Fruit fly (Drosophila melanogaster) whole organism, adult: ENCODE data around the gene beat-IIb.

Source experiments
- CG11617 ChIP-seq: fragments of 200-800 bp; sonication (Bioruptor generic); optimal IDR thresholded peaks from 2 replicates; lab custom pipeline; 2017; ENCODE audit warnings: mild to moderate bottlenecking, missing biosample characterization, missing genetic modification reagents, missing genetic modification characterization
- CG12768 ChIP-seq: fragments of 200-800 bp; sonication (Bioruptor generic); optimal IDR thresholded peaks from 2 replicates; lab custom pipeline; 2017; ENCODE audit warnings: missing biosample characterization, missing genetic modification characterization, mild to moderate bottlenecking, moderate library complexity, missing genetic modification reagents
- CG14711 ChIP-seq: fragments of 200-800 bp; sonication (Bioruptor generic); optimal IDR thresholded peaks from 2 replicates; lab custom pipeline; 2018; ENCODE audit warnings: missing biosample characterization, mild to moderate bottlenecking, missing genetic modification characterization, moderate library complexity
- CG1620 ChIP-seq: fragments of 200-800 bp; sonication (Bioruptor generic); optimal IDR thresholded peaks from 2 replicates; lab custom pipeline; 2016; ENCODE audit warnings: missing biosample characterization, missing genetic modification characterization
- CG33017 ChIP-seq: fragments of 200-800 bp; sonication (Bioruptor generic); optimal IDR thresholded peaks from 2 replicates; lab custom pipeline; 2018; ENCODE audit warnings: missing biosample characterization, mild to moderate bottlenecking, missing genetic modification characterization, moderate library complexity
- CG5204 ChIP-seq: fragments of 200-800 bp; sonication (Bioruptor generic); optimal IDR thresholded peaks from 2 replicates; lab custom pipeline; 2016; ENCODE audit warnings: missing biosample characterization, missing genetic modification characterization
- CG7045 ChIP-seq: fragments of 200-800 bp; sonication (Bioruptor generic); optimal IDR thresholded peaks from 2 replicates; lab custom pipeline; 2017; ENCODE audit warnings: missing biosample characterization, mild to moderate bottlenecking, missing genetic modification characterization
- CG7101 ChIP-seq: fragments of 200-800 bp; sonication (Bioruptor generic); optimal IDR thresholded peaks from 2 replicates; lab custom pipeline; 2018; ENCODE audit warnings: missing biosample characterization, mild to moderate bottlenecking, missing genetic modification characterization, moderate library complexity
- Crg-1 ChIP-seq: fragments of 200-800 bp; sonication (Bioruptor generic); optimal IDR thresholded peaks from 2 replicates; lab custom pipeline; 2016; ENCODE audit warnings: missing biosample characterization, missing genetic modification characterization
- Hr96 ChIP-seq: fragments of 200-800 bp; sonication (Bioruptor generic); optimal IDR thresholded peaks from 2 replicates; lab custom pipeline; 2016; ENCODE audit warnings: missing biosample characterization, missing genetic modification characterization
- Mnt ChIP-seq: fragments of 200-800 bp; sonication (Bioruptor generic); optimal IDR thresholded peaks from 2 replicates; lab custom pipeline; 2016; ENCODE audit warnings: missing biosample characterization, mild to moderate bottlenecking, missing genetic modification characterization
- bab1 ChIP-seq: fragments of 200-800 bp; sonication (Bioruptor generic); optimal IDR thresholded peaks from 3 replicates; lab custom pipeline; 2019; ENCODE audit warnings: missing biosample characterization, mild to moderate bottlenecking, missing genetic modification characterization, moderate library complexity
- cic ChIP-seq: fragments of 200-800 bp; sonication (Bioruptor generic); optimal IDR thresholded peaks from 2 replicates; lab custom pipeline; 2017; ENCODE audit warnings: missing biosample characterization, mild to moderate bottlenecking, missing genetic modification characterization, moderate library complexity
- cnc ChIP-seq, 2 experiments: fragments of >200 bp; optimal IDR thresholded peaks; 2 replicates each; lab custom pipeline; 2017
- kay ChIP-seq: fragments of 200-800 bp; sonication (Bioruptor generic); peaks from one replicate; lab custom pipeline; 2016; ENCODE audit warnings: missing biosample characterization, missing genetic modification characterization, borderline replicate concordance
- ovo ChIP-seq: fragments of 200-800 bp; sonication (Bioruptor generic); optimal IDR thresholded peaks from 2 replicates; lab custom pipeline; 2016; ENCODE audit warnings: missing biosample characterization, missing genetic modification characterization
- pad ChIP-seq: fragments of 200-800 bp; sonication (Bioruptor generic); optimal IDR thresholded peaks from 3 replicates; lab custom pipeline; 2017; ENCODE audit warnings: missing biosample characterization, missing genetic modification characterization, mild to moderate bottlenecking, moderate library complexity, missing genetic modification reagents
- tj ChIP-seq: fragments of 200-800 bp; sonication (Bioruptor generic); optimal IDR thresholded peaks from 3 replicates; lab custom pipeline; 2017; ENCODE audit warnings: missing biosample characterization, mild to moderate bottlenecking, missing genetic modification characterization, moderate library complexity
- toe ChIP-seq: fragments of 200-800 bp; sonication (Bioruptor generic); optimal IDR thresholded peaks from 2 replicates; lab custom pipeline; 2016; ENCODE audit warnings: missing biosample characterization, missing genetic modification characterization

Gene beat-IIb

dm6 chr3R:17206782-17207181 lies 58.1 kb downstream of the beat-IIb start:
- no peak for TF ChIP-seq tj
- no peak for TF ChIP-seq cic (GFP tag; lab: Kevin White, UChicago)
- TF ChIP-seq CG1620 (GFP tag; lab: Kevin White, UChicago): no peak
- TF ChIP-seq kay (GFP tag; lab: Kevin White, UChicago): no peak
- TF ChIP-seq Mnt: no peak
- TF ChIP-seq CG14711: no peak
- no peak for TF ChIP-seq Crg-1 (GFP tag; lab: Kevin White, UChicago)
- TF ChIP-seq bab1 (GFP tag; lab: Kevin White, UChicago): no peak
- no peak for TF ChIP-seq cnc (optimal IDR thresholded peaks at IDR 0.05; lab: Kevin White, UChicago)
- no peak for TF ChIP-seq pad

DNA sequence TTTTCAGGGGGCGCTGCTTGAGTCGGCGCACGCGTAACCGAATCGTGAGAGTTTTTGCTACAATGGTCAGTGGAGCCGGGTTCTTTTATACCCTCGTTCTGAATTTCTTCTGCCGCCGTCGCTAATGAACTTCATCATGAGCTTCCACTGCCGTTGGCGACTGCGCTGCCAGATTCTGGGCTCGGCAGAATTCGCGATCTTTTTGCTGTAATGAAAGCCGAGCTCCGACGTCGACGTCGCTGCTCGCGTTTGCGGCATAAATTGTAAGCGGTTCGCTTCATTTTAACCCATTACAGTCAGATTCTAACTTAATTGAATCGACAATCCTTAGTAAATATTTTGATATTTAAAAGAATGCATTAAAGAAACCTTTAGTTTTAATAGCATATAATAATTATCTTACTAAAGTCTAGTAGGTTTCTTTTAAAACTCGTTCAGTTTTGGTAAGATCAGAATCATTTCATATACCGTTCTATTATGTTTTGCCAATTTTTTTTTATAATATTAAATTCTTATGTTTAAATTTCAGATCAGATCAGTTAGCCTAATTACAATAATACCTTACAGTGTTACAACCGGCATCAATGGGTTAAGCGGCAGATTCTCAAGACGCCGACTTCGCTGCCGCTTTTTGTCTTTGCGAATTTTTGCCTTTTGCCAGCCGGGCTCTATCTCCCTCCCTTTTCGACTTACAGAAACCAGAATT lies 62.6 kb downstream of the beat-IIb start, which contains the start of gene Mur89F:
Gene Mur89F (minus strand): TSS at position 51 of the 706 bp plus-strand sequence.
- no peak for TF ChIP-seq cnc (optimal IDR thresholded peaks at IDR 0.05; lab: Kevin White, UChicago)
- no peak for TF ChIP-seq CG12768 (GFP tag; lab: Kevin White, UChicago)

- no peak for TF ChIP-seq CG11617 (GFP tag; lab: Kevin White, UChicago)
- TF ChIP-seq CG5204 (GFP tag; lab: Kevin White, UChicago): no peak
These were observed 67.2 kb downstream of the beat-IIb start for dm6 chr3R:17197599-17197998.

DNA sequence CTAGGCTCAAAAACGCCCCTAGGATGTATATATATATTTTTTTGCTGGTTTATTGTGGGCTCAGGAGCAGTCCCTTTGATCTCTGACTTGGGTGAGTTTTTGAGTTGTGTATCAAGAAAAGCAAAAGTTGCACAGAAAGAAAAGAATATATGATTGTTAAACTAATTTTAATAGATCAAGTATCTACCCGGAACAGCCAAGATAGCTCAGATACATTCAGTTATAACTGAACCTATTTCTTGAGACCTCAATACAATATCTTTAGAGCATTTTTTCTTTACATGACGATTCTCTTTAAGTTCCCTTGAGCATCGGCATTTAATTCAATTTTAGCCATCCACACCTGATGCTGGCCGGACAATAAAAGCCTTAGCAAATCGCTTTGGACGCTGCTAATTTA lies 71.2 kb downstream of the beat-IIb start:
- no peak for TF ChIP-seq CG7101 (tag; lab: Kevin White, UChicago)
- no peak for TF ChIP-seq CG1620 (GFP tag; lab: Kevin White, UChicago)
- TF ChIP-seq Crg-1 (GFP tag; lab: Kevin White, UChicago): no peak
- no peak for TF ChIP-seq tj
- TF ChIP-seq pad: no peak
- TF ChIP-seq CG5204 (GFP tag; lab: Kevin White, UChicago): no peak
- TF ChIP-seq ovo (GFP tag; lab: Kevin White, UChicago): no peak
- no peak for TF ChIP-seq CG12768 (GFP tag; lab: Kevin White, UChicago)
- no peak for TF ChIP-seq Hr96 (GFP tag; lab: Kevin White, UChicago)
- TF ChIP-seq Mnt: no peak
- TF ChIP-seq CG33017 (tag; lab: Kevin White, UChicago): no peak
- TF ChIP-seq bab1 (GFP tag; lab: Kevin White, UChicago): no peak
- TF ChIP-seq CG7045: no peak

- no peak for TF ChIP-seq Crg-1 (GFP tag; lab: Kevin White, UChicago)
- no peak for TF ChIP-seq cic (GFP tag; lab: Kevin White, UChicago)
- TF ChIP-seq bab1 (GFP tag; lab: Kevin White, UChicago): no peak
- no peak for TF ChIP-seq CG14711
- no peak for TF ChIP-seq toe (GFP tag; lab: Kevin White, UChicago)
- no peak for TF ChIP-seq CG7045
- TF ChIP-seq CG7101 (tag; lab: Kevin White, UChicago): no peak
- TF ChIP-seq CG12768 (GFP tag; lab: Kevin White, UChicago): no peak
- TF ChIP-seq cnc (optimal IDR thresholded peaks at IDR 0.05; lab: Kevin White, UChicago): no peak
These were observed 72.8 kb downstream of the beat-IIb start for dm6 chr3R:17192009-17192408.
